Worm (Caenorhabditis elegans): ENCODE results near the gene Y53G8AR.6.

ce11 chrIII:3263696-3264095 lies 30.8 kb upstream of the Y53G8AR.6 start:
- TF ChIP-seq fos-1 (tag; optimal IDR thresholded peaks at IDR 0.05), result no peak
- no peak for TF ChIP-seq efl-3 (GFP tag; optimal IDR thresholded peaks at IDR 0.05)

All from whole organism, L1 larva.